Worm (Caenorhabditis elegans): ENCODE data around the gene rpn-3.

The rpn-3 gene

ce11 chrIII:8426271-8426670 lies 20.9 kb upstream of the rpn-3 start, which contains the start of gene cec-1:
TSS of gene cec-1 (plus strand) at chrIII:8426333.
- TF ChIP-seq ceh-48 (tag; optimal IDR thresholded peaks at IDR 0.05) (no peak), zip-5 (tag; optimal IDR thresholded peaks at IDR 0.05) (no peak), unc-42 (tag; optimal IDR thresholded peaks at IDR 0.05) (peak; percentile 55)

ce11 chrIII:8429035-8429434 lies 18.1 kb upstream of the rpn-3 start, which contains the start of gene ZK1236.1:
TSS of gene ZK1236.1 (plus strand) at chrIII:8429297.
- TF ChIP-seq C08G9.2 (tag; optimal IDR thresholded peaks at IDR 0.05) (no peak), ceh-48 (tag; optimal IDR thresholded peaks at IDR 0.05) (no peak)

- TF ChIP-seq fkh-6 (tag; optimal IDR thresholded peaks at IDR 0.05) (no peak), pha-2 (tag; optimal IDR thresholded peaks at IDR 0.05) (no peak), K02D7.2 (tag; optimal IDR thresholded peaks at IDR 0.05) (no peak), ceh-6 (GFP tag; optimal IDR thresholded peaks at IDR 0.05) (no peak), sdc-2 (tag; optimal IDR thresholded peaks at IDR 0.05) (no peak), C08G9.2 (tag; optimal IDR thresholded peaks at IDR 0.05) (no peak), pha-4 (tag; optimal IDR thresholded peaks at IDR 0.05) (no peak), madf-2 (tag; optimal IDR thresholded peaks at IDR 0.05) (no peak), pqm-1 (tag; optimal IDR thresholded peaks at IDR 0.05) (no peak), odd-2 (tag; optimal IDR thresholded peaks at IDR 0.05) (no peak), nfya-1 (tag; optimal IDR thresholded peaks at IDR 0.05) (no peak), ceh-30 (tag; optimal IDR thresholded peaks at IDR 0.05) (no peak), hlh-30 (tag; optimal IDR thresholded peaks at IDR 0.05; ENCODE audit: insufficient read depth) (no peak), ceh-31 (tag; optimal IDR thresholded peaks at IDR 0.05) (no peak)
These were observed 17.7 kb upstream of the rpn-3 start for ce11 chrIII:8429497-8429896.

- TF ChIP-seq nfya-1 (tag; optimal IDR thresholded peaks at IDR 0.05) (peak; percentile 26), T23F11.4 (GFP tag; optimal IDR thresholded peaks at IDR 0.05) (no peak)
These were observed 15.0 kb upstream of the rpn-3 start, which contains the start of gene ZK1236.5 for ce11 chrIII:8432143-8432542. TSS of gene ZK1236.5 (minus strand) at chrIII:8432214.

- TF ChIP-seq sdc-2 (tag; optimal IDR thresholded peaks at IDR 0.05) (no peak), pag-3 (tag; optimal IDR thresholded peaks at IDR 0.05; ENCODE audit: borderline replicate concordance) (no peak), pha-4 (tag; optimal IDR thresholded peaks at IDR 0.05) (no peak), zip-5 (tag; optimal IDR thresholded peaks at IDR 0.05) (no peak), madf-2 (tag; optimal IDR thresholded peaks at IDR 0.05) (no peak), nfya-1 (tag; optimal IDR thresholded peaks at IDR 0.05) (no peak), T23F11.4 (GFP tag; optimal IDR thresholded peaks at IDR 0.05) (no peak), fax-1 (tag; optimal IDR thresholded peaks at IDR 0.05) (no peak), mec-3 (tag; optimal IDR thresholded peaks at IDR 0.05; ENCODE audit: borderline replicate concordance) (no peak), ceh-22 (tag; optimal IDR thresholded peaks at IDR 0.05) (no peak), dmd-4 (tag; optimal IDR thresholded peaks at IDR 0.05; ENCODE audit: borderline replicate concordance) (no peak), eyg-1 (tag; optimal IDR thresholded peaks at IDR 0.05) (no peak), ceh-18 (tag; optimal IDR thresholded peaks at IDR 0.05) (no peak), unc-86 (tag; optimal IDR thresholded peaks at IDR 0.05) (no peak), ceh-19 (GFP tag; optimal IDR thresholded peaks at IDR 0.05) (no peak)
These were observed 12.1 kb upstream of the rpn-3 start, which contains the start of gene ZK1236.9 for ce11 chrIII:8435074-8435473. TSS of gene ZK1236.9 (minus strand) at chrIII:8435174.

- TF ChIP-seq ceh-19 (GFP tag; optimal IDR thresholded peaks at IDR 0.05): no peak
- TF ChIP-seq ceh-31 (tag; optimal IDR thresholded peaks at IDR 0.05): no peak
- TF ChIP-seq Y22D7AL.16 (tag; optimal IDR thresholded peaks at IDR 0.05): no peak
- TF ChIP-seq gmeb-2 (tag; optimal IDR thresholded peaks at IDR 0.05): no peak
- no peak for TF ChIP-seq ceh-6 (GFP tag; optimal IDR thresholded peaks at IDR 0.05)
- TF ChIP-seq hlh-6 (tag; optimal IDR thresholded peaks at IDR 0.05): no peak
- no peak for TF ChIP-seq ama-1 (optimal IDR thresholded peaks at IDR 0.05)
- no peak for TF ChIP-seq ceh-9 (tag; optimal IDR thresholded peaks at IDR 0.05)
- TF ChIP-seq ceh-22 (tag; optimal IDR thresholded peaks at IDR 0.05): no peak
- TF ChIP-seq ceh-30 (tag; optimal IDR thresholded peaks at IDR 0.05): no peak
- TF ChIP-seq hlh-15 (tag; optimal IDR thresholded peaks at IDR 0.05): no peak
- no peak for TF ChIP-seq che-1 (tag; optimal IDR thresholded peaks at IDR 0.05)
- no peak for TF ChIP-seq ceh-18 (tag; optimal IDR thresholded peaks at IDR 0.05)
- TF ChIP-seq unc-42 (tag; optimal IDR thresholded peaks at IDR 0.05): no peak
- TF ChIP-seq nhr-232 (tag; optimal IDR thresholded peaks at IDR 0.05): no peak
These were observed 9.3 kb upstream of the rpn-3 start for ce11 chrIII:8437763-8438414.
